Fruit fly (Drosophila melanogaster) whole organism, pupa: Measurements from ENCODE around the gene G6P.

Experiments used
- CG10348 ChIP-seq: fragments of 200-800 bp; sonication (Bioruptor generic); IDR thresholded peaks from 2 replicates; pipeline ENCODE4 v1.3.6; 2022; ENCODE audit warnings: missing biosample characterization, missing genetic modification characterization
- CG12605 ChIP-seq: fragments of 200-800 bp; sonication (Bioruptor generic); IDR thresholded peaks from 2 replicates; pipeline ENCODE4 v1.3.6; 2022; ENCODE audit warnings: missing biosample characterization, missing genetic modification characterization
- CG13204 ChIP-seq: fragments of 200-800 bp; sonication (Bioruptor generic); optimal IDR thresholded peaks from 2 replicates; lab custom pipeline; 2018; ENCODE audit warnings: missing biosample characterization, mild to moderate bottlenecking, missing genetic modification characterization, moderate library complexity
- CG14655 ChIP-seq: fragments of 200-800 bp; sonication (Bioruptor generic); optimal IDR thresholded peaks from 3 replicates; lab custom pipeline; 2017; ENCODE audit warnings: mild to moderate bottlenecking, missing biosample characterization, missing genetic modification reagents, missing genetic modification characterization
- CG15710 ChIP-seq: fragments of 200-800 bp; sonication (Bioruptor generic); optimal IDR thresholded peaks from 2 replicates; lab custom pipeline; 2018; ENCODE audit warnings: missing biosample characterization, mild to moderate bottlenecking, missing genetic modification characterization, moderate library complexity
- CG17806 ChIP-seq: fragments of 200-800 bp; sonication (Bioruptor generic); optimal IDR thresholded peaks from 2 replicates; lab custom pipeline; 2018; ENCODE audit warnings: missing biosample characterization, mild to moderate bottlenecking, missing genetic modification characterization, moderate library complexity
- CG32121 ChIP-seq: fragments of 200-800 bp; sonication (Bioruptor generic); IDR thresholded peaks from 2 replicates; pipeline ENCODE4 v1.3.6; 2022; ENCODE audit warnings: missing biosample characterization, missing genetic modification characterization
- CG34367 ChIP-seq: fragments of 200-800 bp; sonication (Bioruptor generic); optimal IDR thresholded peaks from 2 replicates; lab custom pipeline; 2018; ENCODE audit warnings: missing biosample characterization, mild to moderate bottlenecking, missing genetic modification characterization
- CG4496 ChIP-seq: fragments of 200-800 bp; sonication (Bioruptor generic); IDR thresholded peaks from 3 replicates; pipeline ENCODE4 v1.3.6; 2022; ENCODE audit warnings: missing biosample characterization, missing genetic modification characterization
- CG8159 ChIP-seq: fragments of 200-800 bp; sonication (Bioruptor generic); optimal IDR thresholded peaks from 3 replicates; lab custom pipeline; 2018; ENCODE audit warnings: missing biosample characterization, mild to moderate bottlenecking, missing genetic modification characterization, moderate library complexity
- CG8301 ChIP-seq: fragments of 200-800 bp; sonication (Bioruptor generic); optimal IDR thresholded peaks from 2 replicates; lab custom pipeline; 2018; ENCODE audit warnings: missing biosample characterization, mild to moderate bottlenecking, missing genetic modification characterization
- CG9948 ChIP-seq: fragments of 200-800 bp; sonication (Bioruptor generic); optimal IDR thresholded peaks from 2 replicates; lab custom pipeline; 2018; ENCODE audit warnings: missing biosample characterization, mild to moderate bottlenecking, missing genetic modification characterization, moderate library complexity
- D1 ChIP-seq: fragments of 200-800 bp; sonication (Bioruptor generic); optimal IDR thresholded peaks from 2 replicates; lab custom pipeline; 2018; ENCODE audit warnings: missing biosample characterization, mild to moderate bottlenecking, missing genetic modification characterization, moderate library complexity
- EcR ChIP-seq: fragments of 200-800 bp; sonication (Bioruptor generic); optimal IDR thresholded peaks from 3 replicates; lab custom pipeline; 2019; ENCODE audit warnings: missing biosample characterization, missing genetic modification characterization, mild to moderate bottlenecking, moderate library complexity, missing genetic modification reagents
- Ets98B ChIP-seq: fragments of 200-800 bp; sonication (Bioruptor generic); IDR thresholded peaks from 2 replicates; pipeline ENCODE4 v1.3.6; 2022; ENCODE audit warnings: missing biosample characterization, missing genetic modification characterization
- Pif1A ChIP-seq: fragments of 200-800 bp; sonication (Bioruptor generic); optimal IDR thresholded peaks from 3 replicates; lab custom pipeline; 2016; ENCODE audit warnings: missing biosample characterization, missing genetic modification characterization
- Pif1B ChIP-seq: fragments of 200-800 bp; sonication (Bioruptor generic); optimal IDR thresholded peaks from 3 replicates; lab custom pipeline; 2016; ENCODE audit warnings: missing biosample characterization, missing genetic modification characterization
- Snoo ChIP-seq: fragments of 200-800 bp; sonication (Bioruptor generic); optimal IDR thresholded peaks from 3 replicates; lab custom pipeline; 2017; ENCODE audit warnings: missing biosample characterization, mild to moderate bottlenecking, missing genetic modification characterization, inconsistent platforms
- fd96Ca ChIP-seq: fragments of 200-800 bp; sonication (Bioruptor generic); IDR thresholded peaks from 3 replicates; pipeline ENCODE4 v1.3.6; 2022; ENCODE audit warnings: missing biosample characterization, missing genetic modification characterization
- gl ChIP-seq: fragments of 200-800 bp; sonication (Bioruptor generic); optimal IDR thresholded peaks from 2 replicates; lab custom pipeline; 2018; ENCODE audit warnings: missing biosample characterization, mild to moderate bottlenecking, missing genetic modification characterization
- rn ChIP-seq: fragments of 200-800 bp; sonication (Bioruptor generic); IDR thresholded peaks from 2 replicates; pipeline ENCODE4 v1.3.6; 2022; ENCODE audit warnings: missing biosample characterization, missing genetic modification characterization

G6P gene

DNA sequence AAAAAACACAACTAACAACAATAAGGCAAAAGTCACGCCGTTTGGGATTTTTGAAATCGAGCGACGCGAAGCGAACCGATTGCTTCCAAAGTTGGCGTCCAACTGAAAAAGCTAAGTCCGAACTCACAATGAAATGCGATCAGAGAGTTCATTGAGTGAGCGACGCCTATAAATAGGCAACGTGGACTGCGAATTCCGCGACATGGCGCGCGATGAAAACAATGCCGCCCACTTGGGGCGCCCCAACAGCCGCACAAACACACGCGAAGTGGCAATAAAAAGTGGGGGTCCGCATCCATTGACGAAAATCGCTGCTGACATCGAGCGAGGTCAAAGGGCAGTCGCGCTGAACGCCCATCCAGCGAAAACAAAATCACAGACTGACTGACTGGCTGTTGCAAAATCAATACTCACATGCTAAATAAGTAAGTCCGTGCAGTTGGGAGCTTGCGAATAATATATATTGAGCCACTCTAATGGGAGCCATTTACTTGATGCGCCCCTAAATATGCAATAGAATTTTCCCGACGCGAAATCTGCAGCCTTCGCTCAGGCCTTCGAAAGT, 39.7 kb upstream of the G6P start:
- TF ChIP-seq CG4496: no peak
- TF ChIP-seq Ets98B (GFP tag; lab: Robert Waterston, UW): 0 out of 2 replicates have a peak, but pooled peaks have one; percentile 0
- TF ChIP-seq CG8159 (tag; lab: Kevin White, UChicago): peak; percentile 94

DNA sequence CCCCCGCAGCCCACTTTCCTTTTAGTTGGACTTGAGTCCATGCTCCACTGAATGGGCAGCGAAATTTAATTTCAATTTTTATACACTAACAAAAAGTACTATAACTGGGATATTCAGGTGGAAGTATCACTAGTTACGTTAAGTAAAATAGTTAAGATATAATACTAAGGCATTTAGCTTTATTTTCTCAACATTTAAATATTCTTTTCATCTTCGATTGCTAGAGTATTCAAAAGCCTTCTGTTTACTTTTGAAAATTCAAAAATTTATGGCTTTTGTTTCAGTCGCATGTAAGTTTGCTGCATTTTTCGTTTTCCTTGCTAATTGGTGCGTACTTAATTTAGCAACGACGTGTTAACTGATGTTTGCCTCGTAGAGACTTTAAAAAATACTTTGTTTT, 36.0 kb upstream of the G6P start:
- TF ChIP-seq CG12605 (0 out of 2 replicates have a peak, but pooled peaks have one; percentile 26), CG32121 (peak; percentile 47; the same call in 1 of the 2 replicates), Ets98B (GFP tag; lab: Robert Waterston, UW) (peak; percentile 36; the same call in 1 of the 2 replicates), fd96Ca (GFP tag; lab: Robert Waterston, UW) (no peak)

- TF ChIP-seq Snoo (tag; lab: Kevin White, UChicago) (no peak), CG4496 (no peak), CG9948 (tag; lab: Kevin White, UChicago) (no peak), CG13204 (GFP tag; lab: Kevin White, UChicago) (no peak), Pif1A (GFP tag; lab: Kevin White, UChicago) (no peak), CG8159 (tag; lab: Kevin White, UChicago) (no peak), CG8301 (tag; lab: Kevin White, UChicago) (no peak), CG12605 (no peak), fd96Ca (GFP tag; lab: Robert Waterston, UW) (no peak), CG10348 (GFP tag; lab: Robert Waterston, UW) (no peak), CG17806 (tag; lab: Kevin White, UChicago) (no peak), Pif1B (GFP tag; lab: Kevin White, UChicago) (no peak), Ets98B (GFP tag; lab: Robert Waterston, UW) (no peak), gl (tag; lab: Kevin White, UChicago) (no peak), EcR (no peak)
These were observed 31.6 kb upstream of the G6P start, which contains the start of the genes CG3117 and CG2983 for dm6 chr2L:2847112-2847682. TSS of gene CG3117 (minus strand) at chr2L:2847212. TSS of gene CG2983 (plus strand) at chr2L:2847632.

DNA sequence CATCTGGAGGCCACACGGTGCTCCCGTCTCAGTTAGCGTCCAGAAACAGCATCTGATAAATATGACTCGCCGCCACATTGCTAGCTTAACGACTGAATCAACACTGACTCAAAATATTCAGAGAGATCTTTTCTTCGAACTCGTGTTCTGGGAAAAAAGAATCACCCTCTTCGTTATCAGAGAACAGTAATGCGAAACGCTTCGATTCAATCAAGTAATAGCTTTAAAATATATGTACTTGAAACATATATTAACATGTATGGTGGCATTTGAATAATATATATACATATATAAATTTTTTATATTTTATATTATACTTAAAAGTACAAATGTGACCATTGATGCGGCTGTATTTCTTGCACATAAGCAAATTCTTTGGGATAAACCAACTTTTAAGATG, 30.1 kb upstream of the G6P start, which contains the start of gene CG18557:
CG18557 (minus strand) TSS at position 101 of the 400 bp plus-strand sequence.
- no peak for TF ChIP-seq CG17806 (tag; lab: Kevin White, UChicago)
- TF ChIP-seq CG8301 (tag; lab: Kevin White, UChicago): no peak
- TF ChIP-seq gl (tag; lab: Kevin White, UChicago): no peak
- TF ChIP-seq EcR: no peak
- TF ChIP-seq Pif1B (GFP tag; lab: Kevin White, UChicago): no peak
- no peak for TF ChIP-seq CG34367 (tag; lab: Kevin White, UChicago)
- TF ChIP-seq CG13204 (GFP tag; lab: Kevin White, UChicago): no peak
- no peak for TF ChIP-seq Pif1A (GFP tag; lab: Kevin White, UChicago)
- TF ChIP-seq CG10348 (GFP tag; lab: Robert Waterston, UW): no peak
- TF ChIP-seq CG12605: no peak
- no peak for TF ChIP-seq CG9948 (tag; lab: Kevin White, UChicago)
- no peak for TF ChIP-seq D1 (tag; lab: Kevin White, UChicago)
- no peak for TF ChIP-seq Snoo (tag; lab: Kevin White, UChicago)
- TF ChIP-seq CG32121: no peak
- no peak for TF ChIP-seq CG15710
- TF ChIP-seq rn (GFP tag; lab: Robert Waterston, UW): no peak

DNA sequence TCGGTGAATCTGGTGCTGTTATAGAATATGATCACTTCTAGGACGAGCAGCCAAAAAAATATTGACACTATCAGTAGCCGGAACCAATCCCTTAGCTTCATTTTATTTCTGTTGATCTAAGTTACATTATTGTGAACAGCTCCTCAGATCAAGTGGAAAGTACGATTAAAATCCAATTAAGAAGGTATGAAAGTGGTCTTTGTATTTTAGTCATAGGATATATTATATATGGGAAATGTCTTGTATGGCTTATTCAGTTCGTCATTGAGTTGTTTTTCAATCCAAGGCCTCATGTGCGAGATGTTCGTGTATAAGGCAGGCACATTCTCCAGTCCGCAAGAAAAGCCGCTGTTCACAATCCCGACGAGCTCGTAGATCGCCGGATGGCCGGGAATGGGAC, 28.9 kb upstream of the G6P start, which contains the start of gene CG18558:
CG18558 (minus strand) TSS at position 101 of the 400 bp plus-strand sequence.
- no peak for TF ChIP-seq CG8301 (tag; lab: Kevin White, UChicago)
- TF ChIP-seq Pif1A (GFP tag; lab: Kevin White, UChicago): no peak
- TF ChIP-seq CG13204 (GFP tag; lab: Kevin White, UChicago): no peak
- TF ChIP-seq CG8159 (tag; lab: Kevin White, UChicago): no peak
- TF ChIP-seq CG9948 (tag; lab: Kevin White, UChicago): no peak
- TF ChIP-seq CG12605: no peak
- TF ChIP-seq Pif1B (GFP tag; lab: Kevin White, UChicago): no peak
- no peak for TF ChIP-seq CG4496
- TF ChIP-seq CG17806 (tag; lab: Kevin White, UChicago): no peak
- no peak for TF ChIP-seq gl (tag; lab: Kevin White, UChicago)
- TF ChIP-seq rn (GFP tag; lab: Robert Waterston, UW): no peak
- TF ChIP-seq CG32121: no peak
- TF ChIP-seq Snoo (tag; lab: Kevin White, UChicago): no peak

- TF ChIP-seq CG17806 (tag; lab: Kevin White, UChicago) (no peak), EcR (peak; percentile 19)
These were observed 24.8 kb upstream of the G6P start for dm6 chr2L:2840311-2840710.

dm6 chr2L:2839850-2840249, 24.3 kb upstream of the G6P start, which contains the start of gene CG2975:
TSS of gene CG2975 (plus strand) at chr2L:2840124.
- no peak for TF ChIP-seq CG13204 (GFP tag; lab: Kevin White, UChicago)
- no peak for TF ChIP-seq CG12605
- no peak for TF ChIP-seq CG34367 (tag; lab: Kevin White, UChicago)
- no peak for TF ChIP-seq CG9948 (tag; lab: Kevin White, UChicago)
- TF ChIP-seq CG32121: no peak
- no peak for TF ChIP-seq CG8159 (tag; lab: Kevin White, UChicago)
- no peak for TF ChIP-seq CG8301 (tag; lab: Kevin White, UChicago)
- no peak for TF ChIP-seq D1 (tag; lab: Kevin White, UChicago)
- no peak for TF ChIP-seq CG14655 (GFP tag; lab: Kevin White, UChicago)
